Worm (Caenorhabditis elegans) whole organism, dauer: ENCODE results near the gene cct-6.

Experiments used
- unc-62 ChIP-seq: sonication (generic microtip); optimal IDR thresholded peaks from 2 replicates; lab custom pipeline; 2017; ENCODE audit warnings: missing biosample characterization, missing genetic modification reagents, missing genetic modification characterization

The cct-6 gene

DNA sequence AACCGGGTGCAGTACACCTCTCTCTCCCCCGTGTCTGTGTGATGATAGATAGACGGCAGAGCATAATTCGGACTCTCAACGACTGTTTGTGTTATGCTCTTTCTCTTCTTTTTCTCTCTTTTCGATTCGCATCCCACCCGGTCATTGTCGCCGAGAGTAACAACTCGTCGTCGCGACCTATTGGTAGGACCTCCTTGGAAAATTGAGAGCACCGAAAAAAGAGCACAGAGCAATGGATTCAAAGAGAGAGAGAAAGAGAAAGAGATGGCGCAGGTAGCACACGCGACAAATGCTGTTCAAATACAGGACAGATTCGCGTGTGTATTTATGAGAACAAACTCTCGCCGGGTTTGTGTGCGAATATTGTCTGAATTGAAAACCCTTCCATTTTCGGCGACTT, 11.8 kb downstream of the cct-6 start:
- TF ChIP-seq unc-62: no peak

DNA sequence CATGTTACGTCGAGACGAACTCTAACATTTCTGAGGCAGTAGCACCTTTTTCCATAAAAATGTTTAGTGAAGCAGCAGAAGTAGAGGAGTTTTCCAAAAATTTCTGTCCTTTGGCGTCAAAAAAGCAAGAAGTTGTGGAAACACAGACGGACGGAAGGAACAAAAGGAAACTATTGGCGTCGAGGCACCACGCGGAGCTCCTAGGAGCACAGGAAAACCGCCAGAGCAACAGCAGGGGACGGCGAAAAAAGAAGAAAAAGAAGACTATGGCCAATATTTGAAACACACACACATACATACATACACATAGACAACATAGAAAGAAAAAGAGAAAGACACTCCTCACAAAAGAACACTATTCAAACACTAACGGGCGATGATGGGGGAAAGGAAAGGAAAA, 12.6 kb downstream of the cct-6 start:
- no peak for TF ChIP-seq unc-62

DNA sequence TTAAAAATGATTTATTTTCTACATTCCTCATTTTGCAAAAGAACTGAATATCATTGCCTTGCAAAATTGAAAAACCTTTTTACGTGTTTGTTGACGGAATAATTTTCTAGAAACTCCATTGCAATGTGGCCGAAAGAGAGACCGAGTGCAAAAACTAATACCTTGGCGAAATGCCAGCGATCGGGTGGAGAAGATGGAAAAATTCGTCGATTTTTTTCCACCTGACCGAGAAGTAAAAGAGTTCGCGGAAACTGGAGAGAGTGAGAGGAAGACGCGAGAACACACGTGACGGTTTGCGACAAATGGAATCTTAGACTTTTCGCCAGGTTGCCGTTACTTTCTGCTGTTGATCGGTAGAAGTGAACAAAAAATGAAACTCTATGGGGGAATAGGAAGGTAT, 13.8 kb downstream of the cct-6 start:
- no peak for TF ChIP-seq unc-62

DNA sequence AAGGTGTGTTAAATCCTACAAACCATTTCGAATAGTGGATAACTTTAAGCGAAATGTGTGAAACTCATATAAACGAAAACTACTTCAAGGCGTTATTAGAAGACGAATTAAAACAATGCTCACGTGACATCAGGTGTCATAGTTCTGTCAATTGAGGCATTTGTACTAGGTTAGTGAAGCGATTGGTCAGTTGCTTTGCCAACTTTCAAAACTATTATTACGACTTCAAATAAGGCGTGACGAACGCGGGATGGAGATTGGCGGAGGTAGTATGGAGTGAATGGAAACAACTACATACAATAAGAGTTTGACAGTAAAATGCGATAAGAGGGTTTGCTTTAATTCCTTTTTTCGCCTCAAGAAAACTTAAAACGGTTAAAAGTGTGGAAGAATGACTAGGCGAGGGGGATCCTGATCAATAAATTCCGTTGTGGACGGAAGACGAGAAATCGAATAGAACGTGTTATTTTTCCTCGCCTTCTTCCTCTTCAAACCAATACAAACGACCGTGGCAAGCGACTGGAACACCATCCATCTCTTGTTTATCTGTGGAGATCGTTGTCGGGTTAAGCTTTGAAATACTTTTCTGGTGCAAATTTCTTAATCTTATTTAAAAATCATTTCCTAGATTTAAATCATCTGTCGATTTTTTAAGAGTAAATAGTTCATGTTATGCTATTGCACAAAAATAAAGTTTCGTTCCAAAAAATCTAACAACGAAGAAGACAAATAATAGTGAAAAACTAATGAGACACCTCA, 14.5 kb downstream of the cct-6 start:
- TF ChIP-seq unc-62: no peak

DNA sequence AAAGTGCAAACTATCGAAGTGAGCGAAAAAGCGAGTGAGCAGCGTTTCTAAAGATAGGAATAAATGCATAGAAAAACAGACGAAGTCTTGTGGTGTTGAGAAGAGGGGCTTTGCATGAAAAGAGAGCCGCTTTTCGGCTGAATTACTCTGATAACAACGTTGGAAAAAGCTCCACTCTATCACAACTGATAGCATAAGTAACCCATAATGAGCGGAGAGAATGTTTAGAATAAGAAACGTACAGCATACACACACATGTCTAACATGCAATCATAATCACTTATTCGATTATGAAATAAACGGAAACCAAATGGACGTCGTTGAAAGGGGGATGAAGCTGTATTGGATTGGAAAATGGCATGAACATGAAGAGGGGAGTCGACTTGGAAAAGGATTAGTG, 15.2 kb downstream of the cct-6 start:
- TF ChIP-seq unc-62: no peak

DNA sequence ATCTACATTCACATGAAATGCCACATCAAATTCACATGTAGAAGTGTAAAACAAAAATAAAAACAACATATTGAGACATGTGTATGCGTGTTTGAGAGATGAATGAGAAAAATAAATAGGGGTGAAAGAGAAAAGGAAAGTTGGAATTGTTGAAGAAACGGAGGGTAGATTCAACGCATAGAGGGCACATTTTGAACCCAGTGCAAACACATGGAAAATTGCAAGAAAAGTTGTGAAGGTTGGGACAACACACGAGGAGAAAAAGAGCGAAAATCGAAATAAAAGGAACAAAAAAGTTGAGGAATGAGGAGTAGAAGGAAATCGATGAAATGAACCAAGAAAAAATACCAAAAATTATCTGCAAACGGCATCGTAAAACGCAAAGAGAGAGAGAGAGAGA, 15.9 kb downstream of the cct-6 start:
- no peak for TF ChIP-seq unc-62

DNA sequence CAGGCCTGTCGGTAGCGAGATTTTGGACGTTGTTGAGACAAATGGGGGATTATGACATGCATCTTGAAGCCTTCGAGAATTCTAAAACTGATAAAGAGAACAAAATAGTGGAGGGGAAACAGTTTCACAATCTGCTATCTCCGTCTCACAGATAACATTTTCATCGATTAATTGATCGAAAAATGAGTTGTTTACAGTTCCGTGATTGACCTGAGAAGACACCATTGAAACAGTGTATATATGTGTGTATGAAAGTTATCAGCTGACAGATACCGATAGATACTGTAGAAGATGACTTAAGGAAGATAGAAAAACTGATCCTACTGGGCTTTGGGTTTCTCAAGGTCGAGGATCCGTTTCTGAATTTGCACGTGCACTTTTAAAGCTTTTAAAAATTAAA, 16.3 kb downstream of the cct-6 start:
- no peak for TF ChIP-seq unc-62

DNA sequence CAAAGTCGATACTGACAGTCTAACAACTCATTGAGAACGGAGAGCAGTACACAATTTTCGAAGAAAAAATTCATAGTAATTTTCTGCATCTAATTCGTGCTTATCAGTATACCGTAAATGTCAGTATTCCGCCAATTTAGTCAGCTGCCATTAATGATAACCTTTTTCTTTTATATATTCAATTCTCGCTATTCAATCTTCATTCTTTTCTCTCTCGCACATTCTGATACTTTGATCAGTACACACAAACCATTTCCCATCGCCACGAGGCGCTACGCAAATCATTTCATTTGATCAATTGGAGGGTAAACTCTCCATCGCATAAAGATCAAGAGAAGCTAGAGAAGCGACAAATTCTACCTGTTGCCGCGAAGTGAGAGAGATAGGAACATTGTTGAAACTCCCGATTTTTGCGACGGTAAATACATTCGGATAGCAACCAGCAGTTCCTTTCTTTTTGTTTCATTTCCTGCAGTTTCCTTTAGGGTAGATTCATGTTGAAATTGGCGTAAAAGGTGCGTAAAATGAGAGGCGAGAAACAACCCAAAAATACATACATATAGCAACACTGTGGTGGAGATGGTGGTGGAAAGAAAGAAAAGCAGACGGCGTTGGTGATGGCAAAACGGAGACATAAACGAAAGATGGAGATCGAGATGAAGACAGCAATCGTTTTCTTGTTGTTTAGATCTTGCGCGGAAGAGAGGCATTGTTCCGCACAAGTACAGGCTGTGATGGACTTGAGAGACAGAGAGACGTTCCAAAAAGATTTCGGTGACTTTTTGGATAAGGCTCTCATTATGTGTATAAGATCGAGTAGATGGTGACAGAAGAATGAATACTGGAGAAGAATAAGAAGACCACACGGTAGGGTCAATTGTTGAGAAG, 17.1 kb downstream of the cct-6 start:
- no peak for TF ChIP-seq unc-62

DNA sequence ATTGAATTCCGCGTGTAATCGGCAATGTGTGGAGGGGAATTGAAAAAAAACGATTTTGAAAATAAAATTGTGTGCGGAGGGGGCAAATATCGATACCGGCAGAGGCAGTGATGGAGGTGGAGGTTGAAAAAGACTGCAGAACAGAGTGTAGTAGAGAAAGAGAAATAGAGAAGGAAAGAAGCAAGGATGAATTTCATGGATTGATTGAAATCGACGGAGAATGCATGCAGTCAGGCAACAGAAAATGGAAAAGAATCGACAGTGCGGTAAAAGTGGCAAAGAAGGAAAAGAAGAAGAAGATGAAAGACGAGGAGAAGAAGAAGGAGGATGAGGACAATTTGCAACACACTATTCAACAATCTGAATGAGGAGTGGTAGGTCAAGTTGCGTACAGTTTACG, 18.7 kb downstream of the cct-6 start, which contains the start of gene W04D12.1:
W04D12.1 (plus strand) TSS at position 111 of the 400 bp plus-strand sequence.
- no peak for TF ChIP-seq unc-62

DNA sequence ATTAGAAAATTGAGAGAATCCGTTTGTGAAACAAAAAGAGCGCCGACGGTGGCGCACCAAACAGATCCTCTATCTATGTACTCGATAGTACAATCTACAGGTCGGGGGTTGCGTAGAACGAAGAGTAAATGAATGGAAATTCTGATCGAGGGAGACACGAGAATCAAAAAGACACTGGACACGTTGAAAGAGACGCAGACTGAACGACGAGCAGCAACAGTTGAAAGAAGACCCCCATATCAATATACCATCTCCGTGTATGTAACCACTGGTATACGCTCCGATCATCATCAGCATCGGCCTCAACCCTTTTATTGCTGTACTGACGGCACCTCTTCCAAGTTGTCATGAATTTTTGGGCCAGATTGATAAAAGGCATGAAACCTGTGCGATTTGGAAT, 19.2 kb downstream of the cct-6 start:
- no peak for TF ChIP-seq unc-62

DNA sequence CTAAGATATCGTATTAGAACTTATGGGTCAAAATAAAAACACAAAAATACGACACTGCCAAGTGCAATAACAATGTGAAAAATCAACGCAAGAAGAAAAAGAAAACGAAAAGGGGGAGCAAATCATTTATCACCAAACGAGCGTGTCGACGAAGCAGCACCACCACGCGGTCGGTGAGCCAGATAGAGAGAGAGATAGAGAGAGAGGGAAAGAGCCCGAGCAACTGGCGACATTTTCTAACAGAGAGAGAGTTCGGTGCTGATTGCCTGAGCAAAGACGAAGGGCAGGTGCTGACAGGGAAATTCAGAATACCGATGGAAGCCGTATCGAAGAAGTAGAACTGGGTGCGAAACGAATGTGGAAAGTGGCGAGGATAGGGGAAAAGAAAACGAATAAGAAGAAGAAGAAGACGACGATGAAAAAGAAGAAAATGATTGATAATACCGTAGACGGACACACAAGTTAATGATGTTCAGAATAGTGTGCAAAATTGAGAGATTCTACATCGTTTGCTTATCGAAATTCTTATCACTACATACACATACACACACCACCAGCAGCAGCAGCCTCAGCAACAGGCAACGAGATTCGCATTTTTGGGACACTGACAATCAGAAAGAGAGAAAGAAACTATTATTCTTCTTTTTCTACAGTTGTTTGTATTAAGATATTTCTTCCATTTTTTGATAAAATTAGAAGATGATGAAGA, 20.2 kb downstream of the cct-6 start:
- no peak for TF ChIP-seq unc-62

DNA sequence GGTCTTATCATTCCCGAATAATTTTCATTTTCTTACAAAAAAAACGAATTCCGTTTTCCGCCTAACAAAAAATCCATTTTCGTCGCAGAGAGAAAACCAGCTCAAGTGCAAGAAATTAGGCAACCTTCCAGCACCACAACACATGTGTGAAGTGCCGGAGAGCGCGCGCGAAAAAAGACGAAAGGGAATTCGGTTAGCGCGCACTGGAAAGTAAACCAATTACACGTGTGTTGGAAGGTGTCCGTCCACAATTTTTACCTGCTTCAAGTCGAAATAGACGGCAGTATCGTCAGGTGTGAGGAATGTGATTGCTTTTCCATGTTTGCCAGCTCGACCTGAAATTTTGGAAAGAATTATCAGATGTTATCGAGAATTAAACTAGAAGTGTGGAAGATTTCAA, 20.8 kb downstream of the cct-6 start:
- TF ChIP-seq unc-62: no peak

DNA sequence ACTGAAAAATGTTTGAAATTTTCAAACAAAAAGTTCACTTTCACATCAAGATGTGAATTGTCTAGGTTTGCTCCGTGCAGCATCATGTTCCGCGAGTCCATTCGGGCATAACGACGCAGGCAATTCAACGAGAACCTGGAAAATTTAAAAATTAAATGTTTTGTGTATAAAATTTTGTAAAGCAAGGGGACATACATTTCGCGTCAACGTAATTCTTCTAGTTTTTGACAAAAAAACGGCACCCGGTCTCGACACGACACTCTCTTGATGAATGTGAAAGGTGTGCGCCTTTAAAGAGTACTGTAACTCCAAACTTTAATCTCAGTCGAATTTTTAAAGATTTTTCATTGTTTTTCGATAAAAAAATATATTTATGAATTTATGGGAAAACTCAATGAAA, 21.4 kb downstream of the cct-6 start, which contains the start of gene R12B2.6:
R12B2.6 (minus strand) TSS at position 101 of the 400 bp plus-strand sequence.
- no peak for TF ChIP-seq unc-62

DNA sequence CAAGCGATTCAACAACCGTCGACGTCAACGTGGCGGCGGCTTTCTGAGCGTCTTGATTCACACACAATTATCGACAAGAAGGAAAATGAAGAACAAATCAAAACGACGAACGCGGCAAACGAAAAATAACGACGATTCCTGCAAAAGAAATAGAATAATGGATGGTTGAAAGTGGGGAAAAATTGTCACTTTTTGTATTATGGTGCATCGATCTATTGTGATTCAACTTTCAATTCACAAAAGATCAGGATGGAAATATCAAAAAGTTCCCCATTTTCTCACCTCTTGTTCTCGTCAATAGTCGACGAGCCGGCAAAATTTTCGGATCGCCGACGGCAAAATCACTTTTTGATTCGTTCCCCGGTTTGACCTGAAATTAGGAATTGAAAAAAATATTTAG, 22.1 kb downstream of the cct-6 start, which contains the start of the genes R12B2.13 and mdt-15:
R12B2.13 (minus strand) TSS at position 101 of the 400 bp plus-strand sequence.
mdt-15 (minus strand) TSS at position 376 of the 400 bp plus-strand sequence.
- TF ChIP-seq unc-62: no peak

DNA sequence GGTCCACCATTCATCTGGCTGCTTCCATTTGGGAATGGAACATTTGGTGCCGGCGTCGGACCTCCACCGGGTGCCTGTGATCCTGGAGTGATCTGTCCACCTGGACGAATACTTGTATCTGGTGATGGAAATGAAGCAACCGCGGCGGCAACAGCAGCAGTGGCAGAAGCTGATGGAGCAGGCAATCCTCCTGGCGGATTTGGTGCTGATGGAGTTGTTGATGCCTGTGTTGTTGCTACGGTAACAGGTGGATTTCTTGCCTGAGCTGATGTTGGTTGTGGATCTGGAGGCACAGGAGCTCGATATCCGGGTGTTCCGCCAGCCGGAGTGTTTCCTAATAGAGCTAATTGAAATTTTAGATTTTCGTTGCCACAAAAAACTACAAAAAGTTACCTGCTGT, 23.0 kb downstream of the cct-6 start:
- TF ChIP-seq unc-62: no peak

DNA sequence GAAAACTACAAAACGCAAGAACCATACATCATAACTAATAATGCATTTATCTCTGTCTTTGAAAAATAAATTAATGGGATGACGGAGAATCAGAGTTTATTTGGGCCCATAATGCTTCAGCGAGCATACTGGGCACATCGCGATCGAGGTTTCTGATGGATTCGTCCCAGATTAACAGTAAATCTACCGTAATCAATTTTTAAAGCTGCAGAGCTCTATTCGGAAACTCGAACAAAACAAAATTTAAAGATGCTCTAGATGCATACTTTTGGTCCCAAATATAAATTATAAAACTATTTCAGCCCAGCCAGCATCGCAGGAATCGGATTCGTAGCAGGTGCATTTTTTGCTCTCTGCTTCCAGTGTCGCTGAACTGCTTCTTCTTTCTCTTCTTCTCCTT, 27.4 kb downstream of the cct-6 start:
- no peak for TF ChIP-seq unc-62

DNA sequence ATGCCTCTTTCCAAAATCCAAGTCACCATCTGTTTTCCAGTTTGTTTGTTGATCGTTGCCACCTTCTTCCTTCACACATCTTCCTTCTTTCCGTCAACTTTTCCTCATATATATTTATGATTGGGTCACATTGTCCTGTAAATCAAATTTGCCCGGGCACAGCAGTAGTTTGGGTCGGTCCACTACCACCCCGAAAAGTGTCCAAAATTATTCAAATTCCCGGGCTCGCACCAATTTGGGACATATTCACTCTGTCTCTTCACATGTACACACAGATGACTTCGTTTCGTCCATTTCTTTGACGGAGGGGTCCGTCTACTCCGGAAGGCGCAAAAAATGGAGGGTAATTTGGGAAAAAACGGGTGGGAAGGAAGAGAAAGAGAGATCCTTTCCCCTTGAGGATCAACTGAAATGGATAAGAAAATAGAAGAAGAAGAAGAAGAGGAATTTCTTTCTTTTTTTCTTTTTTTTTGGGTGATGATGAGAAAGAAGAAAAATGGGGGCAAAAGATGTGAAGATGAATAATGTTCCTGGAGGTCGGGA, 28.5 kb downstream of the cct-6 start:
- TF ChIP-seq unc-62: no peak
